Worm (Caenorhabditis elegans) whole organism, late embryonic: ENCODE measurements around the gene R05G6.5.

Source experiments
- ahr-1 ChIP-seq: sonication (generic microtip); optimal IDR thresholded peaks from 2 replicates; lab custom pipeline; 2016; ENCODE audit warnings: missing genetic modification characterization, missing compliant biosample characterization
- ceh-18 ChIP-seq: sonication (generic microtip); optimal IDR thresholded peaks from 2 replicates; lab custom pipeline; 2016; ENCODE audit warnings: missing genetic modification characterization, missing compliant biosample characterization
- dmd-4 ChIP-seq: sonication (generic microtip); optimal IDR thresholded peaks from 2 replicates; lab custom pipeline; 2016; ENCODE audit warnings: borderline replicate concordance, missing genetic modification characterization, missing compliant biosample characterization
- nhr-11 ChIP-seq: fragments of 150-350 bp; optimal IDR thresholded peaks from 2 replicates; lab custom pipeline; 2014; ENCODE audit warnings: missing biosample characterization, missing genetic modification characterization
- pag-3 ChIP-seq: sonication (generic microtip); optimal IDR thresholded peaks from 2 replicates; lab custom pipeline; 2016; ENCODE audit warnings: missing compliant biosample characterization, missing genetic modification characterization, borderline replicate concordance
- pha-4 ChIP-seq: fragments of 150-350 bp; optimal IDR thresholded peaks from 2 replicates; lab custom pipeline; 2018; ENCODE audit warnings: missing biosample characterization, missing genetic modification reagents, missing genetic modification characterization
- unc-42 ChIP-seq: sonication (generic microtip); optimal IDR thresholded peaks from 2 replicates; lab custom pipeline; 2016; ENCODE audit warnings: missing genotype, missing genetic modification characterization, missing compliant biosample characterization

ce11 chrIV:7547843-7548578 lies 39.8 kb downstream of the R05G6.5 start, which contains the start of the genes cdd-2 and oef-1:
- no peak for TF ChIP-seq dmd-4 (tag; lab: Kevin White, UChicago)
- no peak for TF ChIP-seq ceh-18 (tag; lab: Kevin White, UChicago)
- TF ChIP-seq unc-42 (tag; lab: Kevin White, UChicago) = no peak
- TF ChIP-seq ahr-1 (tag; lab: Kevin White, UChicago) = no peak
- TF ChIP-seq pag-3 = no peak
- no peak for TF ChIP-seq nhr-11 (tag; lab: Kevin White, UChicago)
- TF ChIP-seq pha-4 (tag; lab: Kevin White, UChicago) = no peak
